Fruit fly (Drosophila melanogaster) whole organism: ENCODE data around the gene syd.

Source experiments
- Dll ChIP-seq: fragments of >200 bp; optimal IDR thresholded peaks from 2 replicates; lab custom pipeline; 2017
- pan ChIP-seq: fragments of >200 bp; optimal IDR thresholded peaks from 2 replicates; lab custom pipeline; 2017
- psq ChIP-seq: fragments of >200 bp; optimal IDR thresholded peaks from 2 replicates; lab custom pipeline; 2017
- usp ChIP-seq: fragments of >200 bp; optimal IDR thresholded peaks from 2 replicates; lab custom pipeline; 2017; ENCODE audit warnings: missing biosample characterization, missing genetic modification characterization, mixed read lengths

DNA sequence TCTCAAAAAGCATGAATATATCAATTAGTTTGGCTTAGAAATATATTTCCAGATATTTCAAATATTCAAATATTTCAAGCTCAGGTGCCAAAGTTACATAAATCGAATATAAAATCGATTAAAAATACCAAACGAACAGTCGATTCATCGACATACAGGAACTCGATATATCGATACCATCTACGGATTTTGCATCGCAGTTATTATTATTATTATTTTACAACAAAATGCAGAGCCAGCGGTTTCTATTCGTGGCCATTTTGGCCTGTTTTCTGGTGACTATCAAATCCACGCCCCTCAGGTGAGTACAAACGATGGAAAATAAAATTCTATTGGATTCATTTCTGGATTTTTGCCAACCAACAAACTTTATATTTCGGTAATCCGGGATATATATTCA lies 34.5 kb upstream of the syd start, which contains the start of gene RNaseX25:
- TF ChIP-seq psq (lab: Kevin White, UChicago) (no peak), Dll (no peak), pan (lab: Kevin White, UChicago) (no peak), usp (GFP tag; lab: Kevin White, UChicago) (no peak)
